Fruit fly (Drosophila melanogaster): Measurements from ENCODE around the gene Tet.

DNA sequence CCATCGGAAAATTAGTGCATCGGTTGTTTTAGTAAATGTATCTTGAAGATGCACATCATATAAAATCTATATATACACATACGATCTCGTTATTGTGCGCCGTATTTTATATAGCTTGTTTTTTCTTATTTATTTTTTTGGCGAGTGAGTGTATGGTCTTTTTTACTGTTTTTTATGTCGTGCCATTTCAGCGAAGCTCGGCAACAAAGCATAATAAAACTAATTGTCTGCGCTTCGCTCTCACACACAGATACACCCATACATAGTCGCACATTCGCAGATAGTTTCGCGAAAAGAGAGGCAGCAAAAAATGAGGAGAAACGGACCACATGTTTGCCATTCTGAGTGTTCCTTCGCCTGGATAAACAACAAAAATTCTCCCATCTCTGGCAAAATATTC is 61.1 kb downstream of the Tet start:
- TF ChIP-seq Sin3A (optimal IDR thresholded peaks at IDR 0.05) = no peak
- TF ChIP-seq psq (optimal IDR thresholded peaks at IDR 0.05) = no peak
- TF ChIP-seq h (optimal IDR thresholded peaks at IDR 0.05) = no peak
- no peak for TF ChIP-seq Myc (optimal IDR thresholded peaks at IDR 0.05)
- no peak for TF ChIP-seq insv (optimal IDR thresholded peaks at IDR 0.05)

Measured in Kc167 (cell line).